Worm (Caenorhabditis elegans) whole organism, early embryonic: ENCODE measurements around the gene F55F3.4.

Source experiments
- B0310.2 ChIP-seq: sonication (generic microtip); optimal IDR thresholded peaks from 2 replicates; lab custom pipeline; 2016; ENCODE audit warnings: mild to moderate bottlenecking, missing genetic modification characterization, missing compliant biosample characterization
- F13C5.2 ChIP-seq: sonication (generic microtip); optimal IDR thresholded peaks from 2 replicates; lab custom pipeline; 2017; ENCODE audit warnings: mild to moderate bottlenecking, missing genetic modification characterization, inconsistent platforms, missing compliant biosample characterization
- aly-1 ChIP-seq: sonication (generic microtip); optimal IDR thresholded peaks from 2 replicates; lab custom pipeline; 2016; ENCODE audit warnings: missing genetic modification characterization, missing compliant biosample characterization
- ama-1 ChIP-seq: fragments of 150-350 bp; optimal IDR thresholded peaks from 2 replicates; lab custom pipeline; 2014
- ceh-13 ChIP-seq: fragments of 200-800 bp; sonication (Bioruptor generic); optimal IDR thresholded peaks from 2 replicates; lab custom pipeline; 2018; ENCODE audit warnings: mild to moderate bottlenecking, missing genetic modification characterization, missing compliant biosample characterization
- ceh-36 ChIP-seq: sonication (generic microtip); optimal IDR thresholded peaks from 2 replicates; lab custom pipeline; 2016; ENCODE audit warnings: missing genetic modification characterization, inconsistent platforms, missing compliant biosample characterization
- ets-7 ChIP-seq: sonication (generic microtip); optimal IDR thresholded peaks from 2 replicates; lab custom pipeline; 2016; ENCODE audit warnings: missing genotype, missing genetic modification characterization, missing compliant biosample characterization
- flt-1 ChIP-seq: fragments of 200-800 bp; sonication (Bioruptor generic); IDR thresholded peaks from 2 replicates; pipeline ENCODE4 v1.3.6; 2022; ENCODE audit warnings: missing genetic modification characterization, missing compliant biosample characterization
- hmbx-1 ChIP-seq: sonication (generic microtip); optimal IDR thresholded peaks from 2 replicates; lab custom pipeline; 2016; ENCODE audit warnings: mild to moderate bottlenecking, missing genetic modification characterization, missing compliant biosample characterization
- hmg-4 ChIP-seq: fragments of 200-800 bp; sonication (Bioruptor generic); optimal IDR thresholded peaks from 2 replicates; lab custom pipeline; 2018; ENCODE audit warnings: mild to moderate bottlenecking, missing genetic modification characterization, missing compliant biosample characterization
- hnd-1 ChIP-seq: sonication (generic microtip); optimal IDR thresholded peaks from 2 replicates; lab custom pipeline; 2016; ENCODE audit warnings: missing genetic modification characterization, missing compliant biosample characterization
- pes-1 ChIP-seq: fragments of 200-800 bp; sonication (Bioruptor generic); IDR thresholded peaks from 2 replicates; pipeline ENCODE4 v1.3.6; 2022; ENCODE audit warnings: missing genetic modification reagents, missing genetic modification characterization, missing compliant biosample characterization
- scrt-1 ChIP-seq: fragments of 200-800 bp; sonication (Bioruptor generic); IDR thresholded peaks from 2 replicates; pipeline ENCODE4 v1.3.6; 2022; ENCODE audit warnings: missing genetic modification characterization, missing compliant biosample characterization
- sea-1 ChIP-seq: fragments of 200-800 bp; sonication (Bioruptor generic); conservative IDR thresholded peaks from 2 replicates; pipeline ENCODE4 v1.3.6; 2022; ENCODE audit warnings: missing genetic modification characterization, missing compliant biosample characterization
- tbx-11 ChIP-seq: fragments of 200-800 bp; sonication (Bioruptor generic); IDR thresholded peaks from 2 replicates; pipeline ENCODE4 v1.3.6; 2022; ENCODE audit warnings: missing genetic modification characterization, missing compliant biosample characterization
- tbx-37 ChIP-seq: fragments of 200-800 bp; sonication (Bioruptor generic); conservative IDR thresholded peaks from 2 replicates; pipeline ENCODE4 v1.3.6; 2022; ENCODE audit warnings: missing genetic modification reagents, missing genetic modification characterization, missing compliant biosample characterization
- tra-4 ChIP-seq: sonication (generic microtip); optimal IDR thresholded peaks from 2 replicates; lab custom pipeline; 2017; ENCODE audit warnings: missing genetic modification characterization, missing compliant biosample characterization

F55F3.4 gene

ce11 chrX:13833448-13833847, 48.1 kb downstream of the F55F3.4 start:
- no peak for TF ChIP-seq ets-7 (tag; lab: Kevin White, UChicago)
- TF ChIP-seq F13C5.2 = no peak
- TF ChIP-seq ceh-36 (tag; lab: Kevin White, UChicago) = no peak

ce11 chrX:13834127-13834526, 48.8 kb downstream of the F55F3.4 start, which contains the start of gene F19D8.2:
Gene F19D8.2, plus strand, starts transcription at chrX:13834427.
- no peak for TF ChIP-seq hmbx-1 (tag; lab: Kevin White, UChicago)
- no peak for TF ChIP-seq ceh-36 (tag; lab: Kevin White, UChicago)
- TF ChIP-seq ama-1 = no peak
- no peak for TF ChIP-seq tbx-11
- no peak for TF ChIP-seq ceh-13 (GFP tag; lab: Kevin White, UChicago)
- no peak for TF ChIP-seq tra-4 (tag; lab: Kevin White, UChicago)
- TF ChIP-seq hnd-1 (tag; lab: Kevin White, UChicago) = no peak
- no peak for TF ChIP-seq hmg-4 (GFP tag; lab: Kevin White, UChicago)
- TF ChIP-seq pes-1 (GFP tag; lab: Robert Waterston, UW) = no peak
- TF ChIP-seq F13C5.2 = no peak
- no peak for TF ChIP-seq tbx-37 (GFP tag; lab: Robert Waterston, UW)
- no peak for TF ChIP-seq ets-7 (tag; lab: Kevin White, UChicago)
- TF ChIP-seq scrt-1 (GFP tag; lab: Robert Waterston, UW) = no peak
- TF ChIP-seq B0310.2 (tag; lab: Kevin White, UChicago) = no peak
- TF ChIP-seq aly-1 (tag; lab: Kevin White, UChicago) = no peak
- TF ChIP-seq flt-1 (GFP tag; lab: Robert Waterston, UW) = no peak
- no peak for TF ChIP-seq sea-1 (GFP tag; lab: Robert Waterston, UW)

ce11 chrX:13838019-13838418, 52.7 kb downstream of the F55F3.4 start:
- TF ChIP-seq ama-1 (no peak), flt-1 (GFP tag; lab: Robert Waterston, UW) (no peak)
